Fruit fly (Drosophila melanogaster) whole organism, embryonic: Measurements from ENCODE around the gene iav.

Source experiments
- Blimp-1 ChIP-seq: fragments of 200-800 bp; sonication (Bioruptor generic); optimal IDR thresholded peaks from 3 replicates; lab custom pipeline; 2018; ENCODE audit warnings: missing biosample characterization, missing genetic modification characterization, mild to moderate bottlenecking, moderate library complexity, missing genetic modification reagents
- BtbVII ChIP-seq: fragments of 200-800 bp; sonication (Bioruptor generic); optimal IDR thresholded peaks from 3 replicates; lab custom pipeline; 2017; ENCODE audit warnings: missing biosample characterization, mild to moderate bottlenecking, missing genetic modification characterization
- CG12104 ChIP-seq: fragments of 200-800 bp; sonication (Bioruptor generic); optimal IDR thresholded peaks from 3 replicates; lab custom pipeline; 2016; ENCODE audit warnings: missing biosample characterization, missing genetic modification characterization
- CG12391 ChIP-seq: fragments of 200-800 bp; sonication (Bioruptor generic); optimal IDR thresholded peaks from 3 replicates; lab custom pipeline; 2018; ENCODE audit warnings: missing biosample characterization, mild to moderate bottlenecking, missing genetic modification characterization, moderate library complexity
- CG14667 ChIP-seq: fragments of 200-800 bp; sonication (Bioruptor generic); IDR thresholded peaks from 2 replicates; pipeline ENCODE4 v1.3.6; 2022; ENCODE audit warnings: missing biosample characterization, missing genetic modification characterization
- CG17328 ChIP-seq: fragments of 200-800 bp; sonication (Bioruptor generic); IDR thresholded peaks from 2 replicates; pipeline ENCODE4 v1.3.6; 2022; ENCODE audit warnings: missing biosample characterization, missing genetic modification characterization
- CG17361 ChIP-seq: fragments of 200-800 bp; sonication (Bioruptor generic); IDR thresholded peaks from 3 replicates; pipeline ENCODE4 v1.3.6; 2022; ENCODE audit warnings: missing biosample characterization, missing genetic modification characterization
- CG17829 ChIP-seq: fragments of 200-800 bp; optimal IDR thresholded peaks from 2 replicates; lab custom pipeline; 2019; ENCODE audit warnings: missing biosample characterization, mild to moderate bottlenecking, missing genetic modification characterization, moderate library complexity
- CG18764 ChIP-seq: fragments of 200-800 bp; sonication (Bioruptor generic); optimal IDR thresholded peaks from 3 replicates; lab custom pipeline; 2016; ENCODE audit warnings: missing biosample characterization, missing genetic modification characterization
- CG2120 ChIP-seq: fragments of 200-800 bp; sonication (Bioruptor generic); optimal IDR thresholded peaks from 3 replicates; lab custom pipeline; 2016; ENCODE audit warnings: missing biosample characterization, missing genetic modification characterization
- CG2199 ChIP-seq: fragments of 200-800 bp; sonication (Bioruptor generic); IDR thresholded peaks from 3 replicates; pipeline ENCODE4 v1.3.6; 2022; ENCODE audit warnings: missing biosample characterization, missing genetic modification characterization
- CG30431 ChIP-seq: fragments of 200-800 bp; sonication (Bioruptor generic); optimal IDR thresholded peaks from 2 replicates; lab custom pipeline; 2017; ENCODE audit warnings: missing biosample characterization, missing genetic modification characterization
- CG3065 ChIP-seq: fragments of 200-800 bp; sonication (Bioruptor generic); optimal IDR thresholded peaks from 2 replicates; lab custom pipeline; 2016; ENCODE audit warnings: missing biosample characterization, missing genetic modification characterization
- CG33213 ChIP-seq: fragments of 200-800 bp; sonication (Bioruptor generic); optimal IDR thresholded peaks from 3 replicates; lab custom pipeline; 2016; ENCODE audit warnings: missing biosample characterization, missing genetic modification characterization
- CG3407 ChIP-seq: fragments of 200-800 bp; sonication (Bioruptor generic); optimal IDR thresholded peaks from 2 replicates; lab custom pipeline; 2018; ENCODE audit warnings: missing biosample characterization, mild to moderate bottlenecking, missing genetic modification characterization
- CG4617 ChIP-seq: fragments of 200-800 bp; sonication (Bioruptor generic); optimal IDR thresholded peaks from 3 replicates; lab custom pipeline; 2016; ENCODE audit warnings: missing biosample characterization, missing genetic modification characterization, borderline replicate concordance
- CG5180 ChIP-seq: fragments of 200-800 bp; sonication (Bioruptor generic); optimal IDR thresholded peaks from 3 replicates; lab custom pipeline; 2017; ENCODE audit warnings: missing biosample characterization, missing genetic modification characterization, mild to moderate bottlenecking, moderate library complexity, missing genetic modification reagents
- CG7839 ChIP-seq: fragments of 200-800 bp; sonication (Bioruptor generic); optimal IDR thresholded peaks from 3 replicates; lab custom pipeline; 2018; ENCODE audit warnings: missing biosample characterization, mild to moderate bottlenecking, missing genetic modification characterization, moderate library complexity
- CG7928 ChIP-seq: fragments of 200-800 bp; sonication (Bioruptor generic); optimal IDR thresholded peaks from 2 replicates; lab custom pipeline; 2017; ENCODE audit warnings: missing biosample characterization, mild to moderate bottlenecking, missing genetic modification characterization
- CG8388 ChIP-seq: fragments of 200-800 bp; sonication (Bioruptor generic); optimal IDR thresholded peaks from 2 replicates; lab custom pipeline; 2019; ENCODE audit warnings: missing biosample characterization, mild to moderate bottlenecking, missing genetic modification characterization, moderate library complexity
- CG9727 ChIP-seq: fragments of 200-800 bp; sonication (Bioruptor generic); optimal IDR thresholded peaks from 3 replicates; lab custom pipeline; 2017; ENCODE audit warnings: missing biosample characterization, mild to moderate bottlenecking, missing genetic modification characterization
- D19A ChIP-seq: fragments of 200-800 bp; optimal IDR thresholded peaks from 3 replicates; lab custom pipeline; 2019; ENCODE audit warnings: missing biosample characterization, mild to moderate bottlenecking, missing genetic modification characterization, moderate library complexity
- Dek ChIP-seq: fragments of 200-800 bp; sonication (Bioruptor generic); optimal IDR thresholded peaks from 3 replicates; lab custom pipeline; 2019; ENCODE audit warnings: missing biosample characterization, mild to moderate bottlenecking, missing genetic modification characterization, moderate library complexity
- Fer2 ChIP-seq: fragments of 200-800 bp; sonication (Bioruptor generic); optimal IDR thresholded peaks from 2 replicates; lab custom pipeline; 2018; ENCODE audit warnings: missing biosample characterization, mild to moderate bottlenecking, missing genetic modification characterization, moderate library complexity
- Jarid2 ChIP-seq: fragments of 200-800 bp; sonication (Bioruptor generic); optimal IDR thresholded peaks from 3 replicates; lab custom pipeline; 2017; ENCODE audit warnings: mild to moderate bottlenecking, missing biosample characterization, missing genetic modification reagents, missing genetic modification characterization
- MBD-R2 ChIP-seq: fragments of 200-800 bp; sonication (Bioruptor generic); IDR thresholded peaks from 2 replicates; pipeline ENCODE4 v1.3.6; 2022; ENCODE audit warnings: missing biosample characterization, missing genetic modification characterization
- Mes4 ChIP-seq: fragments of 200-800 bp; sonication (Bioruptor generic); optimal IDR thresholded peaks from 2 replicates; lab custom pipeline; 2016; ENCODE audit warnings: missing biosample characterization, missing genetic modification characterization
- Myb ChIP-seq: fragments of 200-800 bp; sonication (Bioruptor generic); optimal IDR thresholded peaks from 2 replicates; lab custom pipeline; 2016; ENCODE audit warnings: missing biosample characterization, missing genetic modification characterization
- Sry-β ChIP-seq: fragments of 200-800 bp; sonication (Bioruptor generic); optimal IDR thresholded peaks from 2 replicates; lab custom pipeline; 2018; ENCODE audit warnings: missing biosample characterization, mild to moderate bottlenecking, missing genetic modification characterization, moderate library complexity
- Sry-δ ChIP-seq: fragments of 200-800 bp; sonication (Bioruptor generic); optimal IDR thresholded peaks from 2 replicates; lab custom pipeline; 2016; ENCODE audit warnings: missing biosample characterization, missing genetic modification characterization
- ato ChIP-seq: fragments of 200-800 bp; sonication (Bioruptor generic); IDR thresholded peaks from 2 replicates; pipeline ENCODE4 v1.3.6; 2022; ENCODE audit warnings: missing biosample characterization, missing genetic modification characterization; ENCODE audit not compliant: partially characterized antibody
- bcd ChIP-seq: fragments of 200-800 bp; sonication (Bioruptor generic); optimal IDR thresholded peaks from 2 replicates; lab custom pipeline; 2017; ENCODE audit warnings: missing biosample characterization, mild to moderate bottlenecking, missing genetic modification characterization
- chn ChIP-seq: fragments of 200-800 bp; sonication (Bioruptor generic); optimal IDR thresholded peaks from 2 replicates; lab custom pipeline; 2016; ENCODE audit warnings: missing biosample characterization, missing genetic modification characterization
- ci ChIP-seq: fragments of 200-800 bp; sonication (Bioruptor generic); IDR thresholded peaks from 3 replicates; pipeline ENCODE4 v1.3.6; 2022; ENCODE audit warnings: missing biosample characterization, missing genetic modification characterization
- danr ChIP-seq: fragments of 200-800 bp; sonication (Bioruptor generic); IDR thresholded peaks from 2 replicates; pipeline ENCODE4 v1.3.6; 2022; ENCODE audit warnings: missing biosample characterization, missing genetic modification characterization
- dmrt11E ChIP-seq: fragments of 200-800 bp; sonication (Bioruptor generic); optimal IDR thresholded peaks from 3 replicates; lab custom pipeline; 2018; ENCODE audit warnings: missing biosample characterization, mild to moderate bottlenecking, missing genetic modification characterization, moderate library complexity
- fru ChIP-seq: fragments of >200 bp; optimal IDR thresholded peaks from 2 replicates; lab custom pipeline; 2017
- gce ChIP-seq: fragments of 200-800 bp; sonication (Bioruptor generic); IDR thresholded peaks from 3 replicates; pipeline ENCODE4 v1.3.6; 2022; ENCODE audit warnings: missing biosample characterization, missing genetic modification characterization
- gsb ChIP-seq: fragments of 200-800 bp; sonication (Bioruptor generic); IDR thresholded peaks from 2 replicates; pipeline ENCODE4 v1.3.6; 2022; ENCODE audit warnings: missing biosample characterization, missing genetic modification characterization
- hth ChIP-seq: fragments of >200 bp; optimal IDR thresholded peaks from 2 replicates; lab custom pipeline; 2017; ENCODE audit warnings: inconsistent platforms
- jigr1 ChIP-seq: fragments of 200-800 bp; sonication (Bioruptor generic); IDR thresholded peaks from 3 replicates; pipeline ENCODE4 v1.3.6; 2022; ENCODE audit warnings: missing biosample characterization, missing genetic modification characterization
- mam ChIP-seq: fragments of 200-800 bp; sonication (Bioruptor generic); optimal IDR thresholded peaks from 3 replicates; lab custom pipeline; 2016; ENCODE audit warnings: missing biosample characterization, missing genetic modification characterization
- run ChIP-seq: fragments of 200-800 bp; sonication (Bioruptor generic); optimal IDR thresholded peaks from 3 replicates; lab custom pipeline; 2018; ENCODE audit warnings: missing biosample characterization, mild to moderate bottlenecking, missing genetic modification characterization
- sd ChIP-seq: fragments of 200-800 bp; sonication (Bioruptor generic); optimal IDR thresholded peaks from 3 replicates; lab custom pipeline; 2018; ENCODE audit warnings: missing biosample characterization, mild to moderate bottlenecking, missing genetic modification characterization, moderate library complexity
- sens-2 ChIP-seq: fragments of 200-800 bp; sonication (Bioruptor generic); IDR thresholded peaks from 2 replicates; pipeline ENCODE4 v1.3.6; 2022; ENCODE audit warnings: missing biosample characterization, missing genetic modification characterization
- slbo ChIP-seq: fragments of 200-800 bp; sonication (Bioruptor generic); IDR thresholded peaks from 2 replicates; pipeline ENCODE4 v1.3.6; 2022; ENCODE audit warnings: missing biosample characterization, missing genetic modification characterization
- ssp ChIP-seq: fragments of 200-800 bp; sonication (Bioruptor generic); IDR thresholded peaks from 2 replicates; pipeline ENCODE4 v1.3.6; 2022; ENCODE audit warnings: missing biosample characterization, missing genetic modification characterization
- toy ChIP-seq: fragments of 200-800 bp; sonication (Bioruptor generic); IDR thresholded peaks from 2 replicates; pipeline ENCODE4 v1.3.6; 2022; ENCODE audit warnings: missing biosample characterization, missing genetic modification characterization
- zen ChIP-seq: fragments of 200-800 bp; sonication (Bioruptor generic); optimal IDR thresholded peaks from 3 replicates; lab custom pipeline; 2018; ENCODE audit warnings: missing biosample characterization, mild to moderate bottlenecking, missing genetic modification characterization, moderate library complexity

Gene iav

DNA sequence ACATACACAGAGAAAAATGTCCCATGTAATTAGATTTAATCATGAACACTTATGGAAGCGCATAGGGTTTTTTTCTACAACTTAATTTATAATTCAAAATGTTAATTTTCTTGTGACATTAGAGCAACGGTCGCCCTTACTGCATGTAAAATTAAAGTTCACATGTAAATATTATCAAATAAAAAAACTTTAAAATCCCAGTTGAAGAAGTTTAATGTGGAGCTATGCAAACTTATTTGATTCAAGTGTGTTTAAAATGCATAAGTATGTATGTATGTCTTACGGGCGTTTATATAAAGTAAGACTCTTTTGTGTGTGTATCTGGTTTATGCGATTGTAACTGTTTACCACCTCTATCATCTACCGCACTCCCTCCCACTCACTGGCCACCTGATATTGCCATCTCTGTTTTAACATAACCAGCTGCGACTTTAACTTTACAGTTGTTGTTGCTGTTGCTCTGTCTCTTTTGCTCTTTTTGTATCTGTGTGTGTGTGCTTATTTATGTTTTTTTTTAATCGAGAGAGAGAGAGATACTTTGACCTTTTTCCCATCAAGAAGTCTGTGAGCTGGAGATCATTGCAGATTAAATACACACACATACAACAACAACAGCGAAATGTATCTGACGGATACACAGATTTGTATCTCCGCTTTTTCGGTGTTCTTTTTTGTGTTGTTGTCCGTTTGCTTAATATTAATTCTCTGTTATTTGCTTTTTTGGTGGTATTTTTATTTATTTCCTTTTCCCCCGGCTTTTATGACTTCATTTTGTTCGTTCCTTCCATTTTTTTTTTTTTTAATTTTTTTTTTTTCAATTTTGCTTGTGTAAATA lies 41.8 kb downstream of the iav start (continued):
- TF ChIP-seq CG12104 (GFP tag; lab: Kevin White, UChicago): peak; percentile 78
- TF ChIP-seq chn (GFP tag; lab: Kevin White, UChicago): peak; percentile 82
- peak; percentile 69 for TF ChIP-seq CG9727
- TF ChIP-seq mam (GFP tag; lab: Kevin White, UChicago): peak; percentile 68
- TF ChIP-seq Jarid2 (GFP tag; lab: Kevin White, UChicago): peak; percentile 40
- peak; percentile 90 for TF ChIP-seq dmrt11E (tag; lab: Kevin White, UChicago)
- peak; percentile 40 for TF ChIP-seq zen (tag; lab: Kevin White, UChicago)
- peak; percentile 33; the same call in 1 of the 3 replicates for TF ChIP-seq gce (GFP tag; lab: Robert Waterston, UW)
- no peak for TF ChIP-seq hth
- peak; percentile 81 for TF ChIP-seq slbo (GFP tag; lab: Robert Waterston, UW)
- peak; percentile 78 for TF ChIP-seq CG8388
- TF ChIP-seq sd (tag; lab: Kevin White, UChicago): peak; percentile 69
- TF ChIP-seq CG12391 (tag; lab: Kevin White, UChicago): peak; percentile 93
- TF ChIP-seq CG5180 (GFP tag; lab: Kevin White, UChicago): peak; percentile 51
- peak; percentile 80 for TF ChIP-seq CG2120 (GFP tag; lab: Kevin White, UChicago)
- no peak for TF ChIP-seq gsb (GFP tag; lab: Robert Waterston, UW)
- peak; percentile 96 for TF ChIP-seq CG7839 (tag; lab: Kevin White, UChicago)
- TF ChIP-seq CG30431 (GFP tag; lab: Kevin White, UChicago): peak; percentile 77
- peak; percentile 80 for TF ChIP-seq ci (GFP tag; lab: Robert Waterston, UW)
- peak; percentile 88 for TF ChIP-seq run
- peak; percentile 47 for TF ChIP-seq BtbVII (GFP tag; lab: Kevin White, UChicago)
- TF ChIP-seq Myb (GFP tag; lab: Kevin White, UChicago): peak; percentile 50
- TF ChIP-seq Blimp-1 (GFP tag; lab: Kevin White, UChicago): peak; percentile 80
- TF ChIP-seq CG33213 (GFP tag; lab: Kevin White, UChicago): peak; percentile 60
- TF ChIP-seq CG3065 (GFP tag; lab: Kevin White, UChicago): peak; percentile 64
- peak; percentile 9 for TF ChIP-seq CG4617 (GFP tag; lab: Kevin White, UChicago)
- no peak for TF ChIP-seq ato (GFP tag; lab: Robert Waterston, UW)
- TF ChIP-seq Fer2 (tag; lab: Kevin White, UChicago): peak; percentile 15
- no peak for TF ChIP-seq sens-2 (GFP tag; lab: Robert Waterston, UW)
- TF ChIP-seq Dek (tag; lab: Kevin White, UChicago): peak; percentile 91
- TF ChIP-seq toy (GFP tag; lab: Robert Waterston, UW): no peak
- peak; percentile 33 for TF ChIP-seq Sry-β (GFP tag; lab: Kevin White, UChicago)
- TF ChIP-seq fru (lab: Kevin White, UChicago): no peak
- TF ChIP-seq ssp (GFP tag; lab: Robert Waterston, UW): peak; percentile 44; the same call in 1 of the 2 replicates
- no peak for TF ChIP-seq danr (GFP tag; lab: Robert Waterston, UW)
- TF ChIP-seq CG17829: peak; percentile 83

DNA sequence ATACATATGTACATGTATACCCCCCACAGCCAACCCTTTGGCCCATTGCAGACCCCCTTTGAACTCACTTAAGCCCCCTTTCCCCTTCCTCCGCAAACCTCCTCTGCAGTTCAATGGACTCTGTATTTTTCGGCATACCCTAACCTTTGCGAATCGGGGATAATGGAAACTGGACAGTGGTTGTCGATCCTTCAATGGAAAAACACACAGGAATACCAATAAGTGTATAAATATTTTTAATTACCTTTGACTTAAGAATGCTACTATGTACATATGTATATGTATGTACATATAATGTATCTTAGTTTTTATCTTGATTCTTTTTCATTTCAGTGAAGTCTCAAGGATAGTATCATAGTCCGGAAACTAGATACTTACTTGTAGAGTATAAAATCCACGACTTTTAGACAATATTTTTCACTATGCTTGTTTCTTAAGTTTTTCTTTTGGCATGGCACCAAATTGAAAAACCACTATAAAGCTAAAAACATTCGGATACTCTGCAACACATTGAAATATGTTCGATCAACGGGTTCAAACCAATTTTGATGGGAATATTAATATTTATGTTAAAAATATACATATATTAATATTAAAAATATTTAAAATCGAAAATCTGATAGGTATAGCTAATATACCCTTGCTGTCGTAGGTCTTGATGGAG lies 42.7 kb downstream of the iav start:
- TF ChIP-seq CG17328 (GFP tag; lab: Robert Waterston, UW): peak; percentile 72
- peak; percentile 41; the same call in 1 of the 2 replicates for TF ChIP-seq MBD-R2
- peak; percentile 77 for TF ChIP-seq bcd
- no peak for TF ChIP-seq jigr1 (GFP tag; lab: Robert Waterston, UW)
- no peak for TF ChIP-seq CG18764 (GFP tag; lab: Kevin White, UChicago)
- TF ChIP-seq D19A (tag; lab: Kevin White, UChicago): peak; percentile 97
- peak; percentile 19 for TF ChIP-seq CG3407 (GFP tag; lab: Kevin White, UChicago)
- TF ChIP-seq CG17361: peak; percentile 72
- no peak for TF ChIP-seq CG7928 (GFP tag; lab: Kevin White, UChicago)
- TF ChIP-seq CG2199 (GFP tag; lab: Robert Waterston, UW): no peak
- TF ChIP-seq Mes4 (GFP tag; lab: Kevin White, UChicago): no peak
- TF ChIP-seq CG14667 (GFP tag; lab: Robert Waterston, UW): peak; percentile 61
- TF ChIP-seq Sry-δ (GFP tag; lab: Kevin White, UChicago): no peak
